Fruit fly (Drosophila melanogaster): ENCODE data around the gene Hsp60D.
"Not testable (repeated sequence)": the region's sequence is repeated elsewhere in the genome, so short reads cannot be mapped to it uniquely, and the experiment has no call there.

The Hsp60D gene

dm6 chr2L:13449397-13449796 is at the start of gene Hsp60D:
Hsp60D (minus strand) TSS chr2L:13449497.
- TF ChIP-seq noc (tag; optimal IDR thresholded peaks at IDR 0.05) = not testable (repeated sequence)

dm6 chr2L:13497915-13498314 is 48.6 kb upstream of the Hsp60D start:
- TF ChIP-seq noc (tag; optimal IDR thresholded peaks at IDR 0.05) = no peak

dm6 chr2L:13482258-13482657 is 33.0 kb upstream of the Hsp60D start:
- no peak for TF ChIP-seq noc (tag; optimal IDR thresholded peaks at IDR 0.05)

- TF ChIP-seq noc (tag; optimal IDR thresholded peaks at IDR 0.05) = no peak
These were observed 26.0 kb upstream of the Hsp60D start for dm6 chr2L:13475254-13475653.

- no peak for TF ChIP-seq noc (tag; optimal IDR thresholded peaks at IDR 0.05)
These were observed 11.9 kb upstream of the Hsp60D start, which contains the start of gene CG46308 for dm6 chr2L:13460911-13461866. CG46308 (plus strand) TSS chr2L:13461774.

dm6 chr2L:13458991-13459731 is 9.9 kb upstream of the Hsp60D start, which contains the start of gene CG42810:
CG42810 (plus strand) TSS chr2L:13459681.
- TF ChIP-seq noc (tag; optimal IDR thresholded peaks at IDR 0.05) = no peak

dm6 chr2L:13457037-13457547 is 7.8 kb upstream of the Hsp60D start, which contains the start of gene CG42809:
CG42809 (plus strand) TSS chr2L:13457497.
- no peak for TF ChIP-seq noc (tag; optimal IDR thresholded peaks at IDR 0.05)

- TF ChIP-seq noc (tag; optimal IDR thresholded peaks at IDR 0.05) = no peak
These were observed 3.9 kb downstream of the Hsp60D start, which contains the start of gene Hacd2 for dm6 chr2L:13445249-13445846. Hacd2 (minus strand) TSS chr2L:13445651.

- TF ChIP-seq noc (tag; optimal IDR thresholded peaks at IDR 0.05) = peak; percentile 39
These were observed 12.5 kb downstream of the Hsp60D start for dm6 chr2L:13436791-13437190.

dm6 chr2L:13434795-13435634 is 14.3 kb downstream of the Hsp60D start, which contains the start of gene Tehao:
Tehao (plus strand) TSS chr2L:13435622.
- TF ChIP-seq noc (tag; optimal IDR thresholded peaks at IDR 0.05) = peak; percentile 93

dm6 chr2L:13430919-13431502 is 18.3 kb downstream of the Hsp60D start:
- no peak for TF ChIP-seq noc (tag; optimal IDR thresholded peaks at IDR 0.05)

- no peak for TF ChIP-seq noc (tag; optimal IDR thresholded peaks at IDR 0.05)
These were observed 34.5 kb downstream of the Hsp60D start, which contains the start of the genes CG16956, CG42784 and CG43850 for dm6 chr2L:13414525-13415481. CG16956 (minus strand) TSS chr2L:13414575. CG42784 (plus strand) TSS chr2L:13415431. CG43850 (plus strand) TSS chr2L:13415431.

dm6 chr2L:13412219-13412618 is 37.1 kb downstream of the Hsp60D start, which contains the start of gene Flad2:
Flad2 (plus strand) TSS chr2L:13412519.
- no peak for TF ChIP-seq noc (tag; optimal IDR thresholded peaks at IDR 0.05)

Data from whole organism, larva.